Fruit fly (Drosophila melanogaster): ENCODE data around the gene CG3436.
A peak's percentile ranks its signal among the peaks of the same experiment; 100 is the strongest.

Gene CG3436

DNA sequence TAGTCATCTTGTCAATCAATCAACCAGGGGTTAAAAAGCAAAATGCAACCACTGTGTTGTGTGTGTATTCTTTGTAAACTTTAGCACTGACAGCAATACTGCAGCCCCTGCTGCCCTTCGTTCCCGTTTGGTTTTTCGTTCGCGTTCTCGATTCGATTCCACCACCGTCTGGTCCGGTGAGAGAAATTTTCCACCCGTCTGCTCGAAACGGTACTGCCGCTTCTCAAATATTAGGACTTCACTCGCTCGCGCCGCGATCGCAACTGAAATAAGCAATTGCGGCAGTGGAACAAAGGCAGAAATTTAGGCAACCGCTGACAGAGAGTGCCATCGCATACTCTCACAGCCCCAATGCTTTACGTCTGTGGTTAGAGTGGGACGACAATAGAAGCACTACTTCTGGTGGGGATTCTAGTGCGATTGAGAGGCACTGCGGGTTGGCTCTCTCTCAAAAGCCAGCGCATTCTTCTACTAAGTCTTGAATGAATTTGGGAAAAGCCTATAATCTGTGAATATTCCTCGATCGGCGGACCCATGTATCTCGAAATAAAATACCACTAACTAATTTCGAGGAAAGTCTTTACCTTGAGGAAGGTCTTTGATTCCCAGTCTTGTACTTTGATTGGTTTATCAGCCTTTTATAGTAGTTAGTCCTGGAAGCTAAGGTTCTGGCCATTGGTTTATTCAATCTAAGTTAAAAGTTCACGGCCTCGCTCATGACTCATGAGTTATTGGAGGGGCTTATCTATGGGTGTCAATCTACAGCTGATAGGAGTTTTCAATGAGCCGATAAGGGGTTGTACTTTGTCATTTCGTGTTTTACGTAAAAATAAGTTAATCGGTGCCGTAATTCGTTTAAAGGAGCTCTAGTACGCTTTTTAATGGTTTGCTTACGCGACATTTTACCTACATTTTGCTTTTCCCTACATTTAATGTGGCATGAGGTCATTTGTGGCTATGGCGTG, 26.6 kb upstream of the CG3436 start (continued):
- TF ChIP-seq eve (GFP tag; optimal IDR thresholded peaks at IDR 0.05) (peak in 1 of 2 experiments; percentile 77), Stat92E (GFP tag; optimal IDR thresholded peaks at IDR 0.05) (peak in 1 of 3 experiments; percentile 54), pb (GFP tag; optimal IDR thresholded peaks at IDR 0.05) (no peak), Nf-YC (tag; optimal IDR thresholded peaks at IDR 0.05) (peak; percentile 74), vfl (GFP tag; optimal IDR thresholded peaks at IDR 0.05) (peak; percentile 14), dmrt99B (tag; optimal IDR thresholded peaks at IDR 0.05) (peak; percentile 28), CG6254 (GFP tag; optimal IDR thresholded peaks at IDR 0.05) (peak; percentile 53), GATAe (GFP tag; conservative IDR thresholded peaks at IDR 0.05) (no peak; the same call in 1 of the 2 replicates), dmrt11E (tag; optimal IDR thresholded peaks at IDR 0.05) (no peak), Opbp (GFP tag; IDR thresholded peaks at IDR 0.05; ENCODE audit: partially characterized antibody) (peak; percentile 69; the same call in 2 of the 3 replicates), Gsc (GFP tag; IDR thresholded peaks at IDR 0.05) (no peak), Lpt (GFP tag; optimal IDR thresholded peaks at IDR 0.05) (no peak), nau (GFP tag; optimal IDR thresholded peaks at IDR 0.05) (peak; percentile 17), MESR4 (GFP tag; optimal IDR thresholded peaks at IDR 0.05) (peak; percentile 13), grau (tag; optimal IDR thresholded peaks at IDR 0.05) (peak; percentile 35), CG4707 (GFP tag; optimal IDR thresholded peaks at IDR 0.05) (peak; percentile 64), stc (GFP tag; IDR thresholded peaks at IDR 0.05) (no peak; the same call in 1 of the 2 replicates), HLHmδ (GFP tag; optimal IDR thresholded peaks at IDR 0.05) (peak; percentile 56), CG12219 (GFP tag; optimal IDR thresholded peaks at IDR 0.05) (no peak), CG6272 (GFP tag; IDR thresholded peaks at IDR 0.05) (0 out of 2 replicates have a peak, but pooled peaks have one; percentile 12), pfk (GFP tag; optimal IDR thresholded peaks at IDR 0.05) (peak; percentile 57), CHES-1-like (GFP tag; optimal IDR thresholded peaks at IDR 0.05) (peak; percentile 37), Optix (GFP tag; IDR thresholded peaks at IDR 0.05) (0 out of 3 replicates have a peak, but pooled peaks have one; percentile 15), CG10321 (GFP tag; IDR thresholded peaks at IDR 0.05) (peak; percentile 97), da (GFP tag; optimal IDR thresholded peaks at IDR 0.05) (no peak), lilli (GFP tag; optimal IDR thresholded peaks at IDR 0.05) (peak; percentile 42), CG9797 (GFP tag; optimal IDR thresholded peaks at IDR 0.05) (no peak), Drgx (GFP tag; IDR thresholded peaks at IDR 0.05) (0 out of 2 replicates have a peak, but pooled peaks have one; percentile 27), eyg (GFP tag; optimal IDR thresholded peaks at IDR 0.05) (no peak), trh (GFP tag; optimal IDR thresholded peaks at IDR 0.05) (no peak), so (GFP tag; IDR thresholded peaks at IDR 0.05) (0 out of 3 replicates have a peak, but pooled peaks have one; percentile 18), CG14050 (GFP tag; IDR thresholded peaks at IDR 0.05) (no peak), Taf1 (GFP tag; IDR thresholded peaks at IDR 0.05) (0 out of 2 replicates have a peak, but pooled peaks have one; percentile 8), repo (GFP tag; optimal IDR thresholded peaks at IDR 0.05) (no peak), fd64A (GFP tag; optimal IDR thresholded peaks at IDR 0.05) (no peak)

DNA sequence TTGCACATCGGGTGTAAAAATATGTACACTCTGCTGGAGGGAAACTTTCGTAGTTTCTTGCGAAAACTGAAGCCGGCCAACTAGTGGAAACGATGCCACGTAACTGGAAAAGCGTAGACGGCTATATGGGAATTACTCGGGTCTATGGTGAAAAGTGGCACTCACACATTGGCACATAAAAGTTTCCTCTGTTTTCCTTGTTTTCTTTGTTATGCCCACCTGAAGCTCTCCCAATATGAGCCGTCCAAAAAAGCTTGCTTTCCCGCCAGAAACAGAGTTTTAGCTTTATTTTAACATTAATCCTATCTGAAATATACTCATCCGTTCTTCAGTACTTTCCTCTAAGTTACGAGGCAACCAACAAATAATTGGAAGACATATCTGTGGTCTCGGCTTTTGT, 25.1 kb upstream of the CG3436 start, which contains the start of gene CG3164:
Gene CG3164 (minus strand): TSS at position 101 of the 400 bp plus-strand sequence.
- TF ChIP-seq NFAT (GFP tag; IDR thresholded peaks at IDR 0.05): no peak
- TF ChIP-seq CG9609 (GFP tag; optimal IDR thresholded peaks at IDR 0.05): no peak
- TF ChIP-seq NC2α (GFP tag; optimal IDR thresholded peaks at IDR 0.05): no peak
- no peak for TF ChIP-seq Scr (GFP tag; IDR thresholded peaks at IDR 0.05; ENCODE audit: partially characterized antibody)
- TF ChIP-seq CG10366 (GFP tag; IDR thresholded peaks at IDR 0.05): no peak
- peak in 1 of 3 experiments; percentile 22 for TF ChIP-seq lola (GFP tag; optimal IDR thresholded peaks at IDR 0.05)
- no peak for TF ChIP-seq CG2889 (GFP tag; IDR thresholded peaks at IDR 0.05)
- TF ChIP-seq CG16863 (GFP tag; optimal IDR thresholded peaks at IDR 0.05): no peak
- no peak for TF ChIP-seq CG3995 (GFP tag; optimal IDR thresholded peaks at IDR 0.05)
- no peak for TF ChIP-seq Meics (GFP tag; optimal IDR thresholded peaks at IDR 0.05)
- TF ChIP-seq D (optimal IDR thresholded peaks at IDR 0.05): no peak
- no peak for TF ChIP-seq D (GFP tag; optimal IDR thresholded peaks at IDR 0.05)
- no peak for TF ChIP-seq CG6791 (GFP tag; IDR thresholded peaks at IDR 0.05; ENCODE audit: partially characterized antibody)
- no peak for TF ChIP-seq fd102C (GFP tag; optimal IDR thresholded peaks at IDR 0.05)
- TF ChIP-seq CG13894 (tag; optimal IDR thresholded peaks at IDR 0.05): peak; percentile 76

All from whole organism, embryonic.